Worm (Caenorhabditis elegans) whole organism, L1 larva: ENCODE data around the gene F35E8.13.
A peak's percentile ranks its signal among the peaks of the same experiment; 100 is the strongest.

Experiments
- F16B12.6 ChIP-seq: fragments of 150-350 bp; optimal IDR thresholded peaks from 2 replicates; lab custom pipeline; 2014; ENCODE audit warnings: missing biosample characterization, missing genetic modification characterization
- blmp-1 ChIP-seq: fragments of 150-350 bp; optimal IDR thresholded peaks from 2 replicates; lab custom pipeline; 2014; ENCODE audit warnings: missing biosample characterization, missing genetic modification characterization
- ceh-8 ChIP-seq: fragments of 200-800 bp; sonication (Bioruptor generic); optimal IDR thresholded peaks from 2 replicates; lab custom pipeline; 2018; ENCODE audit warnings: mild to moderate bottlenecking, missing genetic modification characterization, moderate library complexity, missing compliant biosample characterization
- ceh-88 ChIP-seq: fragments of 200-800 bp; sonication (Bioruptor generic); IDR thresholded peaks from 2 replicates; pipeline ENCODE4 v1.3.6; 2022; ENCODE audit warnings: missing genetic modification characterization, missing compliant biosample characterization
- dpl-1 ChIP-seq, 3 experiments: fragments of 150-350 bp in 2 of 3; sonication (generic microtip) in 1 of 3; optimal IDR thresholded peaks; 2 replicates each; lab custom pipeline; 2014 to 2017; ENCODE audit warnings: missing biosample characterization in 3 of 3, missing genetic modification characterization in 3 of 3, missing genetic modification reagents in 3 of 3
- dsc-1 ChIP-seq: sonication (generic microtip); optimal IDR thresholded peaks from 2 replicates; lab custom pipeline; 2016; ENCODE audit warnings: mild to moderate bottlenecking, missing genetic modification characterization, missing compliant biosample characterization
- efl-1 ChIP-seq, 4 experiments: fragments of 150-350 bp; optimal IDR thresholded peaks in 3 of 4; peaks in 1 of 4; 1 replicate in 1 of 4; 2 replicates in 3 of 4; lab custom pipeline; 2014; ENCODE audit warnings: missing biosample characterization in 2 of 4, missing genetic modification characterization in 2 of 4, missing genetic modification reagents in 2 of 4
- egl-27 ChIP-seq, 2 experiments: fragments of 150-350 bp in 1 of 2; sonication (generic microtip); optimal IDR thresholded peaks; 3 replicates each; lab custom pipeline; 2017 to 2018; ENCODE audit warnings: missing biosample characterization in 2 of 2, missing genetic modification characterization in 2 of 2, missing genetic modification reagents in 2 of 2
- fkh-10 ChIP-seq: sonication (generic microtip); optimal IDR thresholded peaks from 2 replicates; lab custom pipeline; 2017; ENCODE audit warnings: missing biosample characterization, missing genetic modification reagents, missing genetic modification characterization
- fos-1 ChIP-seq: fragments of 150-350 bp; optimal IDR thresholded peaks from 2 replicates; lab custom pipeline; 2014; ENCODE audit warnings: missing biosample characterization, missing genetic modification characterization
- lin-35 ChIP-seq, 2 experiments: fragments of 150-350 bp; optimal IDR thresholded peaks; 2 replicates each; lab custom pipeline; 2014; ENCODE audit warnings: missing biosample characterization in 2 of 2, missing genetic modification characterization in 2 of 2, missing genetic modification reagents in 2 of 2
- mep-1 ChIP-seq: fragments of 150-350 bp; optimal IDR thresholded peaks from 2 replicates; lab custom pipeline; 2014; ENCODE audit warnings: missing biosample characterization, missing genetic modification characterization
- nhr-12 ChIP-seq: sonication (generic microtip); optimal IDR thresholded peaks from 2 replicates; lab custom pipeline; 2017; ENCODE audit warnings: missing biosample characterization, missing genetic modification characterization
- nhr-19 ChIP-seq: fragments of 200-800 bp; sonication (Bioruptor generic); conservative IDR thresholded peaks from 2 replicates; pipeline ENCODE4 v1.3.6; 2022; ENCODE audit warnings: missing genetic modification characterization, missing compliant biosample characterization
- nhr-85 ChIP-seq: sonication (generic microtip); peaks from one replicate; lab custom pipeline; 2016; ENCODE audit warnings: missing genetic modification characterization, inconsistent platforms, missing compliant biosample characterization
- pqm-1 ChIP-seq: sonication (generic microtip); optimal IDR thresholded peaks from 3 replicates; lab custom pipeline; 2017; ENCODE audit warnings: missing biosample characterization, missing genetic modification characterization
- unc-130 ChIP-seq: fragments of 150-350 bp; optimal IDR thresholded peaks from 2 replicates; lab custom pipeline; 2017; ENCODE audit warnings: missing biosample characterization, missing genetic modification characterization, inconsistent platforms
- unc-62 ChIP-seq: fragments of 150-350 bp; optimal IDR thresholded peaks from 2 replicates; lab custom pipeline; 2014; ENCODE audit warnings: missing biosample characterization, missing genetic modification reagents, missing genetic modification characterization
- unc-86 ChIP-seq: sonication (generic microtip); optimal IDR thresholded peaks from 2 replicates; lab custom pipeline; 2016; ENCODE audit warnings: missing genetic modification characterization, missing compliant biosample characterization
- ztf-11 ChIP-seq, 2 experiments: sonication (generic microtip); optimal IDR thresholded peaks; 2 replicates each; lab custom pipeline; 2016 to 2017; ENCODE audit warnings: missing genetic modification characterization in 2 of 2, missing biosample characterization in 1 of 2, missing compliant biosample characterization in 1 of 2

F35E8.13 gene

ce11 chrV:15970820-15971219 is 47.7 kb downstream of the F35E8.13 start:
- no peak for TF ChIP-seq dsc-1 (tag; lab: Kevin White, UChicago)
- no peak for TF ChIP-seq unc-130 (tag; lab: Kevin White, UChicago)
- no peak for TF ChIP-seq ztf-11 (tag; optimal IDR thresholded peaks at IDR 0.05; lab: Kevin White, UChicago)
- no peak for TF ChIP-seq pqm-1 (tag; lab: Kevin White, UChicago)
- no peak for TF ChIP-seq dpl-1 (GFP tag; optimal IDR thresholded peaks at IDR 0.05; lab: Kevin White, UChicago)
- no peak for TF ChIP-seq nhr-85 (tag; lab: Kevin White, UChicago)
- TF ChIP-seq mep-1 (tag; lab: Kevin White, UChicago): no peak
- no peak for TF ChIP-seq nhr-12

DNA sequence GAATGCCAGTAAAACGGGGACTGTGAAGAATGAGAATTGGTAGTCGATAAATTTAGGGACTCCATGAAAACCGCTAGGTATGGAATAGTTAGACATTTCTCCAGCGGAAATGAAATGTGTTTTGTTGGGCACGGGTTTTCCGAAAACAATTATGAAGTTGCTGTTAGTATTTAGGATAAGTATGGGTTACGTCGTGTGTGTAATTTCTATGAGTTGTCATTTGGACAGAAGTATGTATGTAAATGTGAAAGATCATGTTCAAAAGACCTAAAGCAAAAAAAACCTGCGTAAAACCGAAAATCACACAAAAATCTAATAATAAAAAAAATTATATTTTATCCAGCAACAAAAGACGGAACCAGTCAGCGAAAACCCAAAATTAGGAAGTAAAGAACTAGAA is 49.4 kb downstream of the F35E8.13 start, which contains the start of gene sru-23:
sru-23 (minus strand) TSS at position 101 of the 400 bp plus-strand sequence.
- TF ChIP-seq F16B12.6 (no peak), egl-27 (tag; optimal IDR thresholded peaks at IDR 0.05; lab: Kevin White, UChicago) (no peak), unc-86 (tag; lab: Kevin White, UChicago) (no peak), fkh-10 (no peak), lin-35 (GFP tag; optimal IDR thresholded peaks at IDR 0.05; lab: Kevin White, UChicago) (no peak), blmp-1 (no peak)

ce11 chrV:15974836-15975235 is 51.8 kb downstream of the F35E8.13 start, which contains the start of gene sru-22:
TSS of gene sru-22 (minus strand) at chrV:15974936.
- TF ChIP-seq fos-1 (tag; lab: Kevin White, UChicago): no peak
- TF ChIP-seq nhr-19 (GFP tag; lab: Robert Waterston, UW): no peak
- TF ChIP-seq efl-1 (optimal IDR thresholded peaks at IDR 0.05; lab: Kevin White, UChicago): no peak
- TF ChIP-seq efl-1 (GFP tag; optimal IDR thresholded peaks at IDR 0.05 in 1 of 2; lab: Kevin White, UChicago): peak in 1 of 2 experiments; percentile 7
- no peak for TF ChIP-seq ceh-88 (GFP tag; lab: Robert Waterston, UW)
- no peak for TF ChIP-seq ceh-8 (GFP tag; lab: Kevin White, UChicago)
- TF ChIP-seq unc-62: no peak
